Fruit fly (Drosophila melanogaster): ENCODE data around the gene CCDC151.
A peak's percentile ranks its signal among the peaks of the same experiment; 100 is the strongest.

Gene CCDC151

dm6 chr3L:11881084-11881483 lies at the start of gene CCDC151:
Gene CCDC151, plus strand, starts transcription at chr3L:11881384.
- TF ChIP-seq CG17801 (GFP tag; optimal IDR thresholded peaks at IDR 0.05; ENCODE audit: partially characterized antibody), result no peak

DNA sequence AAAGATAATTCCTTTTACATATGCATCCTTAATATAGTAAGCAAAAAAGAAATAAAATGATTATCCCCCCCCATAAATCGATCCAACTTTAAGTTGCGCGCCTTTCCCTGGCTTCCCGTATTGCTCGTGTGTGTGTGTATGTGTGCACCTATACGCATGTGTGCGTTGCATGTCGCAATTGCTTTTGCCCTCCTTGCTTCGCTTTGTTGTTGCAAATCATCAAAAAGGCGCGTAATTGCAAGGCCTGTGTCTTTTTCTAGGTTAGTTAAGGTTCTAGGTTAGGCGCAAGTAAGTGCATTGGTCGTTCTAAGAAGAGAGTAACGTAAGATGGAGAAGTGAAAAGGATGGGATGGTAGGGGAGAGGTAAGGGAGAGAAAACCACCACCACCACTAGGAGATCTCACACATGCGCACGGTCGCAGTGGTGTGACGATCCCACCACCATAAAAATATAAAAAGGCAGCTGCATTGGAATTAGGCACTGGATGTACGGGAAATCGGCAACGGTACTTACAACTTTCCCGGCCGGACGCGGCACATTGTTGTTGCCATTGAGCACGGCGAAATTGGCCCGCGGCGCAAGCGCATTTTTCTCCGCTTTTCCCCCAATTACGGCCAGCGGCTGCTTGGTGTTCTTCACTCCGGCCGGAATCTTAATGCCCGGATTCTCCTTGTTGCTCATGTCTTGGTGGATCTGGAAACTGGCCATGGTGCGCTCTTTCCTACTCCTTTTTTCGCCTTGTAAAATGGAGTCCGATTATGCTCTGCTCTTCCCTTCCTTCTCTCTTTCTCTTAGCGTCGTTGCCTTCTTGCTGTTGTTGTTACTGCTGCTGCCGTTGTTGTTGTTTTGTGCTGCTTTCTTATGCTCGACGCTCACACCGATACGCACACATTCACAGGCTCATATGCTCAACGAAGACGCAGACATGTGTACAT lies 48.6 kb upstream of the CCDC151 start:
- no peak for TF ChIP-seq CG17801 (GFP tag; optimal IDR thresholded peaks at IDR 0.05; ENCODE audit: partially characterized antibody)

DNA sequence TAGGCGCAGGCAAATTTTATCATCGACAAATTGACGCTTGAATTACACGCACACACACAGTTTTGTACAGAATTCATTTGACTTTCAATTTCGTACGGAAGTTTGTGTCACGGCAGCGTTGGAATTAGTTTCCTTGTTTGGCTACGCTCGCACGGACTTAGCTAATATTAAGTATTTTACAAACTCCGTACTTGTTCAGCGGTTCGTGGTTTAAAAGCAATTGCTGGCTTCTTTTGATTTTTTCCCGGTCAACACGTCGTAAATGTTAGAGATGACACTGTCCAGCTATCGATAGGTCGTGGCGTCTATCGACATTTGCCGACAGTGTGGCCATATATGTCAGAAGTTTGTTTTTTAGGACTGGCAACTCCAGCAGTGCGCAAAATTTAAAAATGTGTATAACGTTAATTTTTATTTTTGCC lies 47.9 kb upstream of the CCDC151 start, which contains the start of gene CycA:
CycA (minus strand) TSS at position 283 of the 422 bp plus-strand sequence.
- TF ChIP-seq CG17801 (GFP tag; optimal IDR thresholded peaks at IDR 0.05; ENCODE audit: partially characterized antibody), result peak; percentile 21

dm6 chr3L:11836575-11837077 lies 44.6 kb upstream of the CCDC151 start, which contains the start of gene CG43064:
Gene CG43064, minus strand, starts transcription at chr3L:11836721.
- no peak for TF ChIP-seq CG17801 (GFP tag; optimal IDR thresholded peaks at IDR 0.05; ENCODE audit: partially characterized antibody)

- TF ChIP-seq CG17801 (GFP tag; optimal IDR thresholded peaks at IDR 0.05; ENCODE audit: partially characterized antibody), result no peak
Observed at dm6 chr3L:11847703-11848102, 33.5 kb upstream of the CCDC151 start, which contains the start of gene CG12521. Gene CG12521, minus strand, starts transcription at chr3L:11847803.

dm6 chr3L:11852924-11853323 lies 28.3 kb upstream of the CCDC151 start:
- no peak for TF ChIP-seq CG17801 (GFP tag; optimal IDR thresholded peaks at IDR 0.05; ENCODE audit: partially characterized antibody)

dm6 chr3L:11858745-11859144 lies 22.4 kb upstream of the CCDC151 start:
- TF ChIP-seq CG17801 (GFP tag; optimal IDR thresholded peaks at IDR 0.05; ENCODE audit: partially characterized antibody), result no peak

dm6 chr3L:11862266-11862665 lies 18.9 kb upstream of the CCDC151 start:
- no peak for TF ChIP-seq CG17801 (GFP tag; optimal IDR thresholded peaks at IDR 0.05; ENCODE audit: partially characterized antibody)

- TF ChIP-seq CG17801 (GFP tag; optimal IDR thresholded peaks at IDR 0.05; ENCODE audit: partially characterized antibody), result no peak
Observed at dm6 chr3L:11863587-11863986, 17.6 kb upstream of the CCDC151 start.

- no peak for TF ChIP-seq CG17801 (GFP tag; optimal IDR thresholded peaks at IDR 0.05; ENCODE audit: partially characterized antibody)
Observed at dm6 chr3L:11869328-11869727, 11.9 kb upstream of the CCDC151 start.

- TF ChIP-seq CG17801 (GFP tag; optimal IDR thresholded peaks at IDR 0.05; ENCODE audit: partially characterized antibody), result no peak
Observed at dm6 chr3L:11871205-11871604, 10.0 kb upstream of the CCDC151 start, which contains the start of gene CG5906. Gene CG5906, minus strand, starts transcription at chr3L:11871305.

dm6 chr3L:11874758-11875157 lies 6.4 kb upstream of the CCDC151 start:
- no peak for TF ChIP-seq CG17801 (GFP tag; optimal IDR thresholded peaks at IDR 0.05; ENCODE audit: partially characterized antibody)

DNA sequence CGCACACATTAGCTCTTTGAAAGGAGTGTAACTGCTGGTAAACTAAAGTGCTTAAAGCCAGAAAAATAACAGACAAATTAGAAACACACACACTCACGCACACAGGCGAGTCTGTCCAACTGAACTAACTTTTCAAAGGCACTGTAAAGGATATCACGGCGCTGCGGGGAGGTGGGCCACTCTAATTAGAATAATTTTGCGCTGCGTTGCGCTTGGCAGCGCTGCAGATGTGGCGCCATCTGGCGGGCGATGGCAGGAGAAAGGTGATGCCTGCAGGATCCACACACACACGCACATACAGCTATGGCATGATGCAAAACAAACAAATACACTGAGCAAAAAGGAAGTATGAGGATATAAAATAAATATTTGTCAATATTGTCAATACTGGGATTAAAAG lies 5.1 kb upstream of the CCDC151 start:
- TF ChIP-seq CG17801 (GFP tag; optimal IDR thresholded peaks at IDR 0.05; ENCODE audit: partially characterized antibody), result no peak

- no peak for TF ChIP-seq CG17801 (GFP tag; optimal IDR thresholded peaks at IDR 0.05; ENCODE audit: partially characterized antibody)
Observed at dm6 chr3L:11878815-11879214, 2.4 kb upstream of the CCDC151 start, which contains the start of gene Sprn. Gene Sprn, plus strand, starts transcription at chr3L:11879115.

dm6 chr3L:11888910-11889309 lies 7.7 kb downstream of the CCDC151 start, which contains the start of gene CG5897:
Gene CG5897, minus strand, starts transcription at chr3L:11889010.
- no peak for TF ChIP-seq CG17801 (GFP tag; optimal IDR thresholded peaks at IDR 0.05; ENCODE audit: partially characterized antibody)

DNA sequence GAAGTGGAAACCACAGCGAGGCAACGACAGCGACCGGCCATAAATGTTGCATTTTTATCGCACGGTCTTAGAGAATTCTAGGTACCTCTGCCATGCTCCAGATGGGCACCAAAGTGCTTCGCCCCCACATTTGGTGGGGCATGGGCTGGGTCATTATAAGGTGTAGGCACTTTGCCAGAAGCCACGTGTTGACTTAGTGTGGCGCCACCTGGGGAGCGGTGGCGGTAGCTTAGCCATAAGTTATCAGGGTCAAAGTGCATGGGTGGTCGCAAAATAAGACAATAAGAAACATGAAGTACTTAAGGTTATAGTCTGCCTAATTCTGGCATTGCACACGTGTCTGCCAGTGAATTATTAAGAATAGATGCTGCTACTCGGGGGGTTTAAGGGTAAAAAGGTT lies 11.6 kb downstream of the CCDC151 start:
- TF ChIP-seq CG17801 (GFP tag; optimal IDR thresholded peaks at IDR 0.05; ENCODE audit: partially characterized antibody), result no peak

Data from ovary, adult (tissue).